Fruit fly (Drosophila melanogaster): ENCODE data around the gene PGS1.
A peak's percentile ranks its signal among the peaks of the same experiment; 100 is the strongest.

Gene PGS1

dm6 chr3R:18738086-18738485, 7.8 kb downstream of the PGS1 start (continued):
- TF ChIP-seq croc (GFP tag; conservative IDR thresholded peaks at IDR 0.05) (no peak), CG11247 (GFP tag; IDR thresholded peaks at IDR 0.05) (no peak), GATAe (GFP tag; conservative IDR thresholded peaks at IDR 0.05) (no peak), lilli (GFP tag; optimal IDR thresholded peaks at IDR 0.05) (no peak), Antp (GFP tag; optimal IDR thresholded peaks at IDR 0.05) (peak; percentile 13), Hr51 (GFP tag; optimal IDR thresholded peaks at IDR 0.05) (no peak), Fer1 (GFP tag; optimal IDR thresholded peaks at IDR 0.05) (no peak), HmgD (GFP tag; optimal IDR thresholded peaks at IDR 0.05) (no peak), CG6813 (GFP tag; optimal IDR thresholded peaks at IDR 0.05) (no peak), CG2120 (GFP tag; optimal IDR thresholded peaks at IDR 0.05) (no peak), Doc2 (GFP tag; IDR thresholded peaks at IDR 0.05) (no peak), ATbp (GFP tag; optimal IDR thresholded peaks at IDR 0.05) (no peak), gem (tag; optimal IDR thresholded peaks at IDR 0.05) (no peak), da (GFP tag; optimal IDR thresholded peaks at IDR 0.05) (no peak), lbe (GFP tag; optimal IDR thresholded peaks at IDR 0.05) (no peak), Dad (GFP tag; optimal IDR thresholded peaks at IDR 0.05) (no peak), p53 (GFP tag; optimal IDR thresholded peaks at IDR 0.05) (no peak), inv (GFP tag; IDR thresholded peaks at IDR 0.05; ENCODE audit: partially characterized antibody) (peak; percentile 19; the same call in 1 of the 2 replicates), chn (GFP tag; optimal IDR thresholded peaks at IDR 0.05) (no peak), cato (GFP tag; optimal IDR thresholded peaks at IDR 0.05; ENCODE audit: borderline replicate concordance) (no peak), maf-S (GFP tag; optimal IDR thresholded peaks at IDR 0.05) (no peak), CG4730 (GFP tag; IDR thresholded peaks at IDR 0.05) (no peak), yki (optimal IDR thresholded peaks at IDR 0.05) (no peak), pan (optimal IDR thresholded peaks at IDR 0.05) (no peak), pan (GFP tag; optimal IDR thresholded peaks at IDR 0.05 in 1 of 2, IDR thresholded peaks at IDR 0.05 in 1 of 2) (peak in 1 of 2 experiments; percentile 6), esg (GFP tag; conservative IDR thresholded peaks at IDR 0.05) (no peak), CG13424 (tag; optimal IDR thresholded peaks at IDR 0.05) (no peak), CG2129 (GFP tag; IDR thresholded peaks at IDR 0.05; ENCODE audit: partially characterized antibody) (0 out of 2 replicates have a peak, but pooled peaks have one; percentile 28), odd (GFP tag; optimal IDR thresholded peaks at IDR 0.05) (no peak), Lhr (GFP tag; optimal IDR thresholded peaks at IDR 0.05) (no peak), schlank (tag; optimal IDR thresholded peaks at IDR 0.05) (no peak), CG10979 (tag; optimal IDR thresholded peaks at IDR 0.05) (no peak), Dek (tag; optimal IDR thresholded peaks at IDR 0.05) (no peak), Ets65A (GFP tag) (peak; percentile 88), sisA (GFP tag; IDR thresholded peaks at IDR 0.05) (no peak), sens (GFP tag) (peak; percentile 74), Ssrp (tag; optimal IDR thresholded peaks at IDR 0.05) (no peak), mirr (GFP tag; optimal IDR thresholded peaks at IDR 0.05) (no peak), CG6254 (GFP tag; optimal IDR thresholded peaks at IDR 0.05) (no peak), CG13624 (GFP tag; optimal IDR thresholded peaks at IDR 0.05) (peak; percentile 6), pb (GFP tag; optimal IDR thresholded peaks at IDR 0.05) (no peak), dmrt99B (tag; optimal IDR thresholded peaks at IDR 0.05) (no peak), tgo (GFP tag; IDR thresholded peaks at IDR 0.05) (no peak), CG6854 (GFP tag; optimal IDR thresholded peaks at IDR 0.05) (no peak), NC2β (GFP tag; optimal IDR thresholded peaks at IDR 0.05) (no peak), Bteb2 (GFP tag; optimal IDR thresholded peaks at IDR 0.05) (no peak), Sox100B (GFP tag; optimal IDR thresholded peaks at IDR 0.05) (no peak), CG11093 (GFP tag; IDR thresholded peaks at IDR 0.05) (no peak), br (optimal IDR thresholded peaks at IDR 0.05) (no peak), Jarid2 (GFP tag; optimal IDR thresholded peaks at IDR 0.05) (no peak), nom (GFP tag; optimal IDR thresholded peaks at IDR 0.05) (no peak), Dip3 (GFP tag; optimal IDR thresholded peaks at IDR 0.05) (no peak), CG10959 (GFP tag; IDR thresholded peaks at IDR 0.05) (no peak)
